Fruit fly (Drosophila melanogaster) whole organism, embryonic: ENCODE measurements around the gene Snx27.
A peak's percentile ranks its signal among the peaks of the same experiment; 100 is the strongest.

Experiments used
- CG10274 ChIP-seq: fragments of 200-800 bp; sonication (Bioruptor generic); optimal IDR thresholded peaks from 3 replicates; lab custom pipeline; 2017; ENCODE audit warnings: missing biosample characterization, mild to moderate bottlenecking, missing genetic modification characterization
- CG10366 ChIP-seq: fragments of 200-800 bp; sonication (Bioruptor generic); IDR thresholded peaks from 2 replicates; pipeline ENCODE4 v1.3.6; 2022; ENCODE audit warnings: missing biosample characterization, missing genetic modification characterization
- CG11695 ChIP-seq: fragments of 200-800 bp; sonication (Bioruptor generic); IDR thresholded peaks from 3 replicates; pipeline ENCODE4 v1.3.6; 2022; ENCODE audit warnings: missing biosample characterization, missing genetic modification characterization
- CG11723 ChIP-seq: fragments of 200-800 bp; sonication (Bioruptor generic); optimal IDR thresholded peaks from 2 replicates; lab custom pipeline; 2017; ENCODE audit warnings: missing biosample characterization, mild to moderate bottlenecking, missing genetic modification characterization
- CG12104 ChIP-seq: fragments of 200-800 bp; sonication (Bioruptor generic); optimal IDR thresholded peaks from 3 replicates; lab custom pipeline; 2016; ENCODE audit warnings: missing biosample characterization, missing genetic modification characterization
- CG12391 ChIP-seq: fragments of 200-800 bp; sonication (Bioruptor generic); optimal IDR thresholded peaks from 3 replicates; lab custom pipeline; 2018; ENCODE audit warnings: missing biosample characterization, mild to moderate bottlenecking, missing genetic modification characterization, moderate library complexity
- CG13775 ChIP-seq: fragments of 200-800 bp; sonication (Bioruptor generic); optimal IDR thresholded peaks from 3 replicates; lab custom pipeline; 2017; ENCODE audit warnings: missing biosample characterization, mild to moderate bottlenecking, missing genetic modification characterization
- CG14860 ChIP-seq: fragments of 200-800 bp; sonication (Bioruptor generic); IDR thresholded peaks from 3 replicates; pipeline ENCODE4 v1.3.6; 2022; ENCODE audit warnings: missing biosample characterization, missing genetic modification characterization; ENCODE audit not compliant: partially characterized antibody
- CG15269 ChIP-seq: fragments of 200-800 bp; sonication (Bioruptor generic); optimal IDR thresholded peaks from 2 replicates; lab custom pipeline; 2018; ENCODE audit warnings: missing biosample characterization, mild to moderate bottlenecking, missing genetic modification characterization, moderate library complexity
- CG15601 ChIP-seq: fragments of 200-800 bp; sonication (Bioruptor generic); optimal IDR thresholded peaks from 3 replicates; lab custom pipeline; 2019; ENCODE audit warnings: missing biosample characterization, mild to moderate bottlenecking, missing genetic modification characterization, moderate library complexity
- CG17328 ChIP-seq: fragments of 200-800 bp; sonication (Bioruptor generic); IDR thresholded peaks from 2 replicates; pipeline ENCODE4 v1.3.6; 2022; ENCODE audit warnings: missing biosample characterization, missing genetic modification characterization
- CG17359 ChIP-seq: fragments of 200-800 bp; sonication (Bioruptor generic); optimal IDR thresholded peaks from 3 replicates; lab custom pipeline; 2018; ENCODE audit warnings: missing biosample characterization, mild to moderate bottlenecking, missing genetic modification characterization, moderate library complexity
- CG2116 ChIP-seq: fragments of 200-800 bp; sonication (Bioruptor generic); optimal IDR thresholded peaks from 3 replicates; lab custom pipeline; 2018; ENCODE audit warnings: missing biosample characterization, mild to moderate bottlenecking, missing genetic modification characterization
- CG2678 ChIP-seq: fragments of 200-800 bp; sonication (Bioruptor generic); optimal IDR thresholded peaks from 3 replicates; lab custom pipeline; 2019; ENCODE audit warnings: missing biosample characterization, mild to moderate bottlenecking, missing genetic modification characterization, moderate library complexity
- CG3065 ChIP-seq: fragments of 200-800 bp; sonication (Bioruptor generic); optimal IDR thresholded peaks from 2 replicates; lab custom pipeline; 2016; ENCODE audit warnings: missing biosample characterization, missing genetic modification characterization
- CG3847 ChIP-seq: fragments of 200-800 bp; sonication (Bioruptor generic); IDR thresholded peaks from 2 replicates; pipeline ENCODE4 v1.3.6; 2022; ENCODE audit warnings: missing biosample characterization, missing genetic modification characterization
- CG7839 ChIP-seq: fragments of 200-800 bp; sonication (Bioruptor generic); optimal IDR thresholded peaks from 3 replicates; lab custom pipeline; 2018; ENCODE audit warnings: missing biosample characterization, mild to moderate bottlenecking, missing genetic modification characterization, moderate library complexity
- CG7963 ChIP-seq: fragments of 200-800 bp; sonication (Bioruptor generic); IDR thresholded peaks from 3 replicates; pipeline ENCODE4 v1.3.6; 2022; ENCODE audit warnings: missing biosample characterization, missing genetic modification characterization; ENCODE audit not compliant: partially characterized antibody
- CG9797 ChIP-seq: fragments of 200-800 bp; sonication (Bioruptor generic); optimal IDR thresholded peaks from 3 replicates; lab custom pipeline; 2018; ENCODE audit warnings: missing biosample characterization, mild to moderate bottlenecking, missing genetic modification characterization
- CTCF ChIP-seq: fragments of 200-800 bp; sonication (Bioruptor generic); optimal IDR thresholded peaks from 2 replicates; lab custom pipeline; 2017; ENCODE audit warnings: missing biosample characterization, mild to moderate bottlenecking, missing genetic modification characterization, moderate library complexity
- Dbx ChIP-seq: fragments of 200-800 bp; sonication (Bioruptor generic); IDR thresholded peaks from 3 replicates; pipeline ENCODE4 v1.3.6; 2022; ENCODE audit warnings: missing biosample characterization, missing genetic modification characterization
- Doc3 ChIP-seq: fragments of 200-800 bp; sonication (Bioruptor generic); IDR thresholded peaks from 3 replicates; pipeline ENCODE4 v1.3.6; 2022; ENCODE audit warnings: missing biosample characterization, missing genetic modification characterization; ENCODE audit not compliant: partially characterized antibody
- E2f1 ChIP-seq: fragments of 200-800 bp; sonication (Bioruptor generic); IDR thresholded peaks from 2 replicates; pipeline ENCODE4 v1.3.6; 2022; ENCODE audit warnings: missing biosample characterization, missing genetic modification characterization
- Gsc ChIP-seq: fragments of 200-800 bp; sonication (Bioruptor generic); IDR thresholded peaks from 2 replicates; pipeline ENCODE4 v1.3.6; 2022; ENCODE audit warnings: missing biosample characterization, missing genetic modification characterization
- HLH3B ChIP-seq: fragments of 200-800 bp; sonication (Bioruptor generic); IDR thresholded peaks from 2 replicates; pipeline ENCODE4 v1.3.6; 2022; ENCODE audit warnings: missing biosample characterization, missing genetic modification characterization
- HLH4C ChIP-seq: fragments of 200-800 bp; sonication (Bioruptor generic); IDR thresholded peaks from 3 replicates; pipeline ENCODE4 v1.3.6; 2022; ENCODE audit warnings: missing biosample characterization, missing genetic modification characterization; ENCODE audit not compliant: partially characterized antibody
- Med ChIP-seq: fragments of 200-800 bp; sonication (Bioruptor generic); peaks from one replicate; lab custom pipeline; 2016; ENCODE audit warnings: missing biosample characterization, missing genetic modification characterization, mild to moderate bottlenecking, inconsistent platforms, moderate library complexity
- Mrtf ChIP-seq: fragments of 200-800 bp; sonication (Bioruptor generic); IDR thresholded peaks from 3 replicates; pipeline ENCODE4 v1.3.6; 2022; ENCODE audit warnings: missing biosample characterization, missing genetic modification characterization
- Neu2 ChIP-seq: fragments of 200-800 bp; sonication (Bioruptor generic); optimal IDR thresholded peaks from 3 replicates; lab custom pipeline; 2016; ENCODE audit warnings: missing biosample characterization, missing genetic modification characterization, borderline replicate concordance
- Xbp1 ChIP-seq: fragments of 200-800 bp; sonication (Bioruptor generic); optimal IDR thresholded peaks from 3 replicates; lab custom pipeline; 2016; ENCODE audit warnings: missing biosample characterization, mild to moderate bottlenecking, missing genetic modification characterization
- Xrp1 ChIP-seq: fragments of 200-800 bp; sonication (Bioruptor generic); IDR thresholded peaks from 2 replicates; pipeline ENCODE4 v1.3.6; 2022; ENCODE audit warnings: missing biosample characterization, missing genetic modification characterization
- abd-A ChIP-seq: fragments of 200-800 bp; sonication (Bioruptor generic); optimal IDR thresholded peaks from 3 replicates; lab custom pipeline; 2019; ENCODE audit warnings: missing biosample characterization, mild to moderate bottlenecking, missing genetic modification characterization, moderate library complexity
- ase ChIP-seq: fragments of 200-800 bp; sonication (Bioruptor generic); IDR thresholded peaks from 3 replicates; pipeline ENCODE4 v1.3.6; 2022; ENCODE audit warnings: missing biosample characterization, missing genetic modification characterization
- bcd ChIP-seq: fragments of 200-800 bp; sonication (Bioruptor generic); optimal IDR thresholded peaks from 2 replicates; lab custom pipeline; 2017; ENCODE audit warnings: missing biosample characterization, mild to moderate bottlenecking, missing genetic modification characterization
- chif ChIP-seq, 2 experiments: fragments of 200-800 bp; sonication (Bioruptor generic); optimal IDR thresholded peaks; 3 replicates each; lab custom pipeline; 2016; ENCODE audit warnings: missing biosample characterization in 2 of 2, missing genetic modification characterization in 2 of 2
- chn ChIP-seq: fragments of 200-800 bp; sonication (Bioruptor generic); optimal IDR thresholded peaks from 2 replicates; lab custom pipeline; 2016; ENCODE audit warnings: missing biosample characterization, missing genetic modification characterization
- corto ChIP-seq: fragments of 200-800 bp; sonication (Bioruptor generic); optimal IDR thresholded peaks from 2 replicates; lab custom pipeline; 2016; ENCODE audit warnings: missing biosample characterization, mild to moderate bottlenecking, missing genetic modification characterization, moderate library complexity
- fd3F ChIP-seq: fragments of 200-800 bp; sonication (Bioruptor generic); optimal IDR thresholded peaks from 2 replicates; lab custom pipeline; 2018; ENCODE audit warnings: missing biosample characterization, mild to moderate bottlenecking, missing genetic modification characterization, moderate library complexity
- gfzf ChIP-seq: fragments of 200-800 bp; sonication (Bioruptor generic); optimal IDR thresholded peaks from 2 replicates; lab custom pipeline; 2016; ENCODE audit warnings: missing biosample characterization, mild to moderate bottlenecking, missing genetic modification characterization, moderate library complexity
- gro ChIP-seq: fragments of 200-800 bp; sonication (Bioruptor generic); optimal IDR thresholded peaks from 2 replicates; lab custom pipeline; 2016; ENCODE audit warnings: missing biosample characterization, missing genetic modification characterization
- jumu ChIP-seq: fragments of 200-800 bp; sonication (Bioruptor generic); optimal IDR thresholded peaks from 3 replicates; lab custom pipeline; 2016; ENCODE audit warnings: missing biosample characterization, missing genetic modification characterization
- klu ChIP-seq: fragments of 200-800 bp; sonication (Bioruptor generic); IDR thresholded peaks from 2 replicates; pipeline ENCODE4 v1.3.6; 2022; ENCODE audit warnings: missing biosample characterization, missing genetic modification characterization
- luna ChIP-seq: fragments of 200-800 bp; sonication (Bioruptor generic); optimal IDR thresholded peaks from 2 replicates; lab custom pipeline; 2016; ENCODE audit warnings: missing biosample characterization, missing genetic modification characterization
- maf-S ChIP-seq: fragments of 200-800 bp; sonication (Bioruptor generic); optimal IDR thresholded peaks from 2 replicates; lab custom pipeline; 2016; ENCODE audit warnings: missing biosample characterization, missing genetic modification characterization
- scrt ChIP-seq: fragments of 200-800 bp; sonication (Bioruptor generic); optimal IDR thresholded peaks from 2 replicates; lab custom pipeline; 2018; ENCODE audit warnings: missing biosample characterization, mild to moderate bottlenecking, missing genetic modification characterization, moderate library complexity
- slbo ChIP-seq: fragments of 200-800 bp; sonication (Bioruptor generic); IDR thresholded peaks from 2 replicates; pipeline ENCODE4 v1.3.6; 2022; ENCODE audit warnings: missing biosample characterization, missing genetic modification characterization
- sug ChIP-seq: fragments of 200-800 bp; optimal IDR thresholded peaks from 2 replicates; lab custom pipeline; 2019; ENCODE audit warnings: missing biosample characterization, mild to moderate bottlenecking, missing genetic modification characterization, moderate library complexity
- tna ChIP-seq: fragments of 200-800 bp; sonication (Bioruptor generic); IDR thresholded peaks from 2 replicates; pipeline ENCODE4 v1.3.6; 2022; ENCODE audit warnings: missing biosample characterization, missing genetic modification characterization; ENCODE audit not compliant: partially characterized antibody
- twi ChIP-seq: fragments of 200-800 bp; optimal IDR thresholded peaks from 2 replicates; lab custom pipeline; 2019; ENCODE audit warnings: missing biosample characterization, mild to moderate bottlenecking, missing genetic modification characterization, moderate library complexity

Gene Snx27

dm6 chrX:5672243-5673051 is 65.4 kb downstream of the Snx27 start, which contains the start of gene RpL35 (continued):
- TF ChIP-seq chif (GFP tag; optimal IDR thresholded peaks at IDR 0.05; lab: Kevin White, UChicago): no peak
- TF ChIP-seq CG17359 (tag; lab: Kevin White, UChicago): peak; percentile 37
- TF ChIP-seq CG11695 (GFP tag; lab: Robert Waterston, UW): 0 out of 3 replicates have a peak, but pooled peaks have one; percentile 23
- no peak for TF ChIP-seq CG7963 (GFP tag; lab: Robert Waterston, UW)
- TF ChIP-seq CG10274 (GFP tag; lab: Kevin White, UChicago): peak; percentile 11
- no peak for TF ChIP-seq gro (GFP tag; lab: Kevin White, UChicago)
- TF ChIP-seq ase (GFP tag; lab: Robert Waterston, UW): no peak
- TF ChIP-seq Xbp1: peak; percentile 12
- TF ChIP-seq CG13775 (GFP tag; lab: Kevin White, UChicago): peak; percentile 22
- TF ChIP-seq CG9797: peak; percentile 46
- peak; percentile 55 for TF ChIP-seq CG2116 (GFP tag; lab: Kevin White, UChicago)
- peak; percentile 27 for TF ChIP-seq chn (GFP tag; lab: Kevin White, UChicago)
- TF ChIP-seq abd-A (tag; lab: Kevin White, UChicago): no peak
- peak; percentile 23; the same call in 1 of the 2 replicates for TF ChIP-seq slbo (GFP tag; lab: Robert Waterston, UW)
- TF ChIP-seq HLH3B (GFP tag; lab: Robert Waterston, UW): 0 out of 2 replicates have a peak, but pooled peaks have one; percentile 5
- TF ChIP-seq tna (GFP tag; lab: Robert Waterston, UW): no peak
- TF ChIP-seq luna (GFP tag; lab: Kevin White, UChicago): no peak
- TF ChIP-seq CG15601: peak; percentile 12
- TF ChIP-seq bcd (GFP tag; lab: Kevin White, UChicago): peak; percentile 21
- peak; percentile 41 for TF ChIP-seq CG2678 (tag; lab: Kevin White, UChicago)
- TF ChIP-seq sug (tag; lab: Kevin White, UChicago): peak; percentile 55
- TF ChIP-seq CG14860 (GFP tag; lab: Robert Waterston, UW): no peak
- no peak for TF ChIP-seq CG10366 (GFP tag; lab: Robert Waterston, UW)
- no peak for TF ChIP-seq Mrtf (GFP tag; lab: Robert Waterston, UW)
- peak; percentile 59 for TF ChIP-seq gfzf (GFP tag; lab: Kevin White, UChicago)
- TF ChIP-seq scrt (GFP tag; lab: Kevin White, UChicago): peak; percentile 56
- TF ChIP-seq Med: peak; percentile 90
- 0 out of 3 replicates have a peak, but pooled peaks have one; percentile 6 for TF ChIP-seq Dbx (GFP tag; lab: Robert Waterston, UW)
- no peak for TF ChIP-seq klu (GFP tag; lab: Robert Waterston, UW)
- TF ChIP-seq jumu (GFP tag; lab: Kevin White, UChicago): peak; percentile 18
- no peak for TF ChIP-seq CG12104
- 0 out of 3 replicates have a peak, but pooled peaks have one; percentile 40 for TF ChIP-seq Doc3 (GFP tag; lab: Robert Waterston, UW)
- TF ChIP-seq CG11723: no peak
- TF ChIP-seq CG7839 (tag; lab: Kevin White, UChicago): peak; percentile 49
- TF ChIP-seq corto (GFP tag; lab: Kevin White, UChicago): no peak
- TF ChIP-seq CG3847 (GFP tag; lab: Robert Waterston, UW): no peak
- 0 out of 2 replicates have a peak, but pooled peaks have one; percentile 22 for TF ChIP-seq E2f1
- no peak for TF ChIP-seq Neu2
- no peak for TF ChIP-seq CG17328 (GFP tag; lab: Robert Waterston, UW)
- TF ChIP-seq twi (tag; lab: Kevin White, UChicago): no peak
- TF ChIP-seq CG15269: peak; percentile 33
- peak; percentile 23; the same call in 1 of the 2 replicates for TF ChIP-seq Xrp1 (GFP tag; lab: Robert Waterston, UW)
- peak; percentile 38 for TF ChIP-seq CG12391 (tag; lab: Kevin White, UChicago)
- no peak for TF ChIP-seq CG3065 (GFP tag; lab: Kevin White, UChicago)
- TF ChIP-seq maf-S (GFP tag; lab: Kevin White, UChicago): no peak
- TF ChIP-seq HLH4C (GFP tag; lab: Robert Waterston, UW): no peak
- peak; percentile 14 for TF ChIP-seq CTCF (GFP tag; lab: Kevin White, UChicago)
- no peak for TF ChIP-seq fd3F
- TF ChIP-seq Gsc (GFP tag; lab: Robert Waterston, UW): no peak
